Fruit fly (Drosophila melanogaster) S2 (cell line): ENCODE data around the gene pinta.

ENCODE experiments used
- CG8478 ChIP-seq: fragments of >200 bp; optimal IDR thresholded peaks from 2 replicates; lab custom pipeline; 2018
- CTCF ChIP-seq, 2 experiments: fragments of >200 bp; optimal IDR thresholded peaks; 2 replicates each; lab custom pipeline; 2018

- TF ChIP-seq CG8478 (lab: Kevin White, UChicago) (no peak), CTCF (optimal IDR thresholded peaks at IDR 0.05; lab: Kevin White, UChicago) (no peak)
These were observed 31.3 kb upstream of the pinta start for dm6 chr3R:22456007-22456406.
